Fruit fly (Drosophila melanogaster): ENCODE data around the gene knk.

knk gene

dm6 chr3R:10093252-10094030 lies 32.0 kb downstream of the knk start (continued):
- TF ChIP-seq dysf (GFP tag; IDR thresholded peaks at IDR 0.05) (no peak), bigmax (GFP tag; optimal IDR thresholded peaks at IDR 0.05) (no peak), CG2678 (tag; optimal IDR thresholded peaks at IDR 0.05) (peak; percentile 21), CG17385 (GFP tag; optimal IDR thresholded peaks at IDR 0.05) (peak; percentile 23), Hmr (GFP tag; optimal IDR thresholded peaks at IDR 0.05) (peak; percentile 28), shn (GFP tag; optimal IDR thresholded peaks at IDR 0.05) (no peak), CG7786 (GFP tag; optimal IDR thresholded peaks at IDR 0.05) (no peak), CG4730 (GFP tag; IDR thresholded peaks at IDR 0.05) (no peak), Atf3 (GFP tag; optimal IDR thresholded peaks at IDR 0.05) (no peak), CTCF (GFP tag; optimal IDR thresholded peaks at IDR 0.05) (peak; percentile 44), CG6689 (GFP tag; IDR thresholded peaks at IDR 0.05) (no peak), CG8290 (GFP tag; optimal IDR thresholded peaks at IDR 0.05) (no peak), CG8290 (tag; optimal IDR thresholded peaks at IDR 0.05) (peak in 1 of 2 experiments; percentile 14), CG33213 (GFP tag; optimal IDR thresholded peaks at IDR 0.05) (no peak), tio (GFP tag; optimal IDR thresholded peaks at IDR 0.05) (no peak), Adf1 (GFP tag; IDR thresholded peaks at IDR 0.05) (peak; percentile 56), Poxn (GFP tag; IDR thresholded peaks at IDR 0.05) (no peak), CG11247 (GFP tag; IDR thresholded peaks at IDR 0.05) (no peak), tx (GFP tag; optimal IDR thresholded peaks at IDR 0.05) (no peak), grn (GFP tag; optimal IDR thresholded peaks at IDR 0.05) (no peak), Fer3 (tag; optimal IDR thresholded peaks at IDR 0.05) (no peak), Tbp (GFP tag; optimal IDR thresholded peaks at IDR 0.05) (no peak), pita (GFP tag; optimal IDR thresholded peaks at IDR 0.05) (no peak), CG13624 (GFP tag; optimal IDR thresholded peaks at IDR 0.05) (no peak), Jarid2 (GFP tag; optimal IDR thresholded peaks at IDR 0.05) (peak; percentile 88), CG31388 (GFP tag; optimal IDR thresholded peaks at IDR 0.05) (no peak), Camta (GFP tag; optimal IDR thresholded peaks at IDR 0.05) (no peak), CG11504 (tag; optimal IDR thresholded peaks at IDR 0.05) (no peak), ac (GFP tag; optimal IDR thresholded peaks at IDR 0.05) (no peak), fu2 (GFP tag; optimal IDR thresholded peaks at IDR 0.05) (no peak), her (GFP tag; optimal IDR thresholded peaks at IDR 0.05) (peak; percentile 20), CG9876 (GFP tag; optimal IDR thresholded peaks at IDR 0.05) (no peak), CG14441 (GFP tag; IDR thresholded peaks at IDR 0.05) (no peak), CG8765 (GFP tag; IDR thresholded peaks at IDR 0.05) (no peak), Med (GFP tag) (peak; percentile 84), sens-2 (GFP tag; IDR thresholded peaks at IDR 0.05) (no peak), Xbp1 (GFP tag; optimal IDR thresholded peaks at IDR 0.05) (peak; percentile 27), CG17802 (tag; optimal IDR thresholded peaks at IDR 0.05) (no peak), Ets65A (GFP tag) (peak; percentile 62), CG7271 (tag; optimal IDR thresholded peaks at IDR 0.05) (no peak), ase (GFP tag; IDR thresholded peaks at IDR 0.05) (0 out of 3 replicates have a peak, but pooled peaks have one; percentile 28), twi (tag; optimal IDR thresholded peaks at IDR 0.05) (no peak), Trl (optimal IDR thresholded peaks at IDR 0.05) (peak; percentile 83 to 91), Trl (GFP tag; optimal IDR thresholded peaks at IDR 0.05) (no peak), CG2875 (GFP tag; optimal IDR thresholded peaks at IDR 0.05) (no peak), CG4404 (GFP tag; IDR thresholded peaks at IDR 0.05) (no peak), maf-S (GFP tag; optimal IDR thresholded peaks at IDR 0.05) (no peak), Pdp1 (GFP tag; optimal IDR thresholded peaks at IDR 0.05) (peak in 1 of 2 experiments; percentile 92), Dip3 (GFP tag; optimal IDR thresholded peaks at IDR 0.05) (no peak), Opbp (GFP tag; IDR thresholded peaks at IDR 0.05; ENCODE audit: partially characterized antibody) (peak; percentile 29; the same call in 1 of the 3 replicates), slbo (GFP tag; IDR thresholded peaks at IDR 0.05) (0 out of 2 replicates have a peak, but pooled peaks have one; percentile 11), CG31441 (GFP tag; IDR thresholded peaks at IDR 0.05) (peak; percentile 21; the same call in 1 of the 2 replicates)

Measured in whole organism, embryonic.